Fruit fly (Drosophila melanogaster): ENCODE data around the gene CG33639.

CG33639 gene

dm6 chrX:18239301-18239700, 13.4 kb upstream of the CG33639 start (continued):
- TF ChIP-seq CG7963 (GFP tag; IDR thresholded peaks at IDR 0.05; ENCODE audit: partially characterized antibody): no peak
- peak; percentile 0 for TF ChIP-seq Mad (GFP tag; optimal IDR thresholded peaks at IDR 0.05)
- no peak for TF ChIP-seq br (optimal IDR thresholded peaks at IDR 0.05)
- TF ChIP-seq ranshi (GFP tag; IDR thresholded peaks at IDR 0.05): no peak
- peak; percentile 6 for TF ChIP-seq grau (tag; optimal IDR thresholded peaks at IDR 0.05)
- no peak for TF ChIP-seq Neu2 (GFP tag; optimal IDR thresholded peaks at IDR 0.05; ENCODE audit: borderline replicate concordance)
- TF ChIP-seq E2f2 (GFP tag; IDR thresholded peaks at IDR 0.05): no peak
- no peak for TF ChIP-seq Ravus (GFP tag; IDR thresholded peaks at IDR 0.05)
- no peak for TF ChIP-seq repo (GFP tag; optimal IDR thresholded peaks at IDR 0.05)
- no peak for TF ChIP-seq sc (optimal IDR thresholded peaks at IDR 0.05)
- TF ChIP-seq sc (GFP tag; optimal IDR thresholded peaks at IDR 0.05): no peak
- TF ChIP-seq Side (GFP tag; optimal IDR thresholded peaks at IDR 0.05): no peak
- no peak for TF ChIP-seq Atf6 (GFP tag; IDR thresholded peaks at IDR 0.05)
- TF ChIP-seq esg (GFP tag; conservative IDR thresholded peaks at IDR 0.05): no peak
- peak; percentile 35 for TF ChIP-seq jumu (GFP tag; optimal IDR thresholded peaks at IDR 0.05)
- TF ChIP-seq dimm (GFP tag; IDR thresholded peaks at IDR 0.05): no peak
- TF ChIP-seq CG11456 (GFP tag; IDR thresholded peaks at IDR 0.05): peak; percentile 80
- TF ChIP-seq Dll (GFP tag; IDR thresholded peaks at IDR 0.05; ENCODE audit: partially characterized antibody): no peak
- peak; percentile 26 for TF ChIP-seq pnt (GFP tag; optimal IDR thresholded peaks at IDR 0.05)
- no peak for TF ChIP-seq Sox100B (GFP tag; optimal IDR thresholded peaks at IDR 0.05)
- no peak for TF ChIP-seq H2.0 (GFP tag; IDR thresholded peaks at IDR 0.05)
- TF ChIP-seq ewg (GFP tag; optimal IDR thresholded peaks at IDR 0.05): no peak
- TF ChIP-seq az2 (GFP tag; optimal IDR thresholded peaks at IDR 0.05): no peak
- no peak for TF ChIP-seq CG9797 (GFP tag; optimal IDR thresholded peaks at IDR 0.05)
- no peak for TF ChIP-seq CG2120 (GFP tag; optimal IDR thresholded peaks at IDR 0.05)
- TF ChIP-seq CG1647 (GFP tag; optimal IDR thresholded peaks at IDR 0.05): no peak
- TF ChIP-seq CG13296 (GFP tag; optimal IDR thresholded peaks at IDR 0.05): no peak
- TF ChIP-seq trem (tag; optimal IDR thresholded peaks at IDR 0.05): no peak
- no peak for TF ChIP-seq sna (GFP tag; IDR thresholded peaks at IDR 0.05; ENCODE audit: partially characterized antibody)
- peak; percentile 47; the same call in 1 of the 3 replicates for TF ChIP-seq Dbx (GFP tag; IDR thresholded peaks at IDR 0.05)
- no peak for TF ChIP-seq fd64A (GFP tag; optimal IDR thresholded peaks at IDR 0.05)
- TF ChIP-seq CG5180 (GFP tag; optimal IDR thresholded peaks at IDR 0.05): no peak
- TF ChIP-seq CG31224 (GFP tag; IDR thresholded peaks at IDR 0.05): no peak
- TF ChIP-seq Spps (tag; optimal IDR thresholded peaks at IDR 0.05): no peak
- no peak for TF ChIP-seq E2f1 (GFP tag; IDR thresholded peaks at IDR 0.05)
- no peak for TF ChIP-seq Fer1 (GFP tag; optimal IDR thresholded peaks at IDR 0.05)
- no peak for TF ChIP-seq CG15479 (GFP tag; optimal IDR thresholded peaks at IDR 0.05)
- no peak for TF ChIP-seq wek (GFP tag; optimal IDR thresholded peaks at IDR 0.05)
- TF ChIP-seq CG11560 (tag; IDR thresholded peaks at IDR 0.05): no peak
- TF ChIP-seq Dip2 (GFP tag; IDR thresholded peaks at IDR 0.05): no peak
- TF ChIP-seq Hsf (GFP tag; optimal IDR thresholded peaks at IDR 0.05): peak; percentile 35
- no peak for TF ChIP-seq CkIIα-i1 (GFP tag; IDR thresholded peaks at IDR 0.05)
- TF ChIP-seq CG6175 (GFP tag; IDR thresholded peaks at IDR 0.05): no peak
- TF ChIP-seq CG18011 (GFP tag; optimal IDR thresholded peaks at IDR 0.05): peak; percentile 97
- TF ChIP-seq CG6689 (GFP tag; IDR thresholded peaks at IDR 0.05): no peak
- TF ChIP-seq CG13894 (tag; optimal IDR thresholded peaks at IDR 0.05): no peak
- no peak for TF ChIP-seq Ada2b (GFP tag; IDR thresholded peaks at IDR 0.05)
- peak; percentile 42; the same call in 1 of the 4 replicates for TF ChIP-seq Gug (GFP tag; IDR thresholded peaks at IDR 0.05)
- no peak for TF ChIP-seq Hr51 (GFP tag; optimal IDR thresholded peaks at IDR 0.05)
- no peak for TF ChIP-seq CG17385 (GFP tag; optimal IDR thresholded peaks at IDR 0.05)
- peak; percentile 46 for TF ChIP-seq Antp (GFP tag; optimal IDR thresholded peaks at IDR 0.05)
- no peak for TF ChIP-seq tx (GFP tag; optimal IDR thresholded peaks at IDR 0.05)
- peak; percentile 44 for TF ChIP-seq HmgD (GFP tag; optimal IDR thresholded peaks at IDR 0.05)

All from whole organism, embryonic.